Worm (Caenorhabditis elegans) whole organism, midembryonic: Measurements from ENCODE around the gene nsy-7.

Experiments
- T22C8.4 ChIP-seq: fragments of 200-800 bp; sonication (Bioruptor generic); IDR thresholded peaks from 2 replicates; pipeline ENCODE4 v1.3.6; 2022; ENCODE audit warnings: missing genetic modification characterization, missing compliant biosample characterization
- cog-1 ChIP-seq: sonication (generic microtip); optimal IDR thresholded peaks from 2 replicates; lab custom pipeline; 2016; ENCODE audit warnings: missing genetic modification characterization, missing compliant biosample characterization
- flt-1 ChIP-seq: fragments of 200-800 bp; sonication (Bioruptor generic); IDR thresholded peaks from 2 replicates; pipeline ENCODE4 v1.3.6; 2022; ENCODE audit warnings: missing genetic modification characterization, missing compliant biosample characterization
- klf-2 ChIP-seq: fragments of 200-800 bp; sonication (Bioruptor generic); conservative IDR thresholded peaks from 2 replicates; pipeline ENCODE4 v1.3.6; 2022; ENCODE audit warnings: missing genetic modification reagents, missing genetic modification characterization, missing compliant biosample characterization
- med-1 ChIP-seq: sonication (generic microtip); optimal IDR thresholded peaks from 2 replicates; lab custom pipeline; 2017; ENCODE audit warnings: missing genetic modification characterization, mild to moderate bottlenecking, missing compliant biosample characterization, antibody characterized with exemption, missing genetic modification reagents; ENCODE audit not compliant: insufficient read depth
- ref-1 ChIP-seq: fragments of 200-800 bp; sonication (Bioruptor generic); conservative IDR thresholded peaks from 2 replicates; pipeline ENCODE4 v1.3.6; 2022; ENCODE audit warnings: missing genetic modification reagents, missing genetic modification characterization, missing compliant biosample characterization
- tab-1 ChIP-seq: fragments of 200-800 bp; sonication (Bioruptor generic); IDR thresholded peaks from 2 replicates; pipeline ENCODE4 v1.3.6; 2022; ENCODE audit warnings: missing genetic modification characterization, missing compliant biosample characterization
- ztf-23 ChIP-seq: fragments of 200-800 bp; sonication (Bioruptor generic); IDR thresholded peaks from 2 replicates; pipeline ENCODE4 v1.3.6; 2022; ENCODE audit warnings: missing genetic modification reagents, missing genetic modification characterization, missing compliant biosample characterization
- ztf-29 ChIP-seq: fragments of 200-800 bp; sonication (Bioruptor generic); IDR thresholded peaks from 2 replicates; pipeline ENCODE4 v1.3.6; 2022; ENCODE audit warnings: missing genetic modification reagents, missing genetic modification characterization, missing compliant biosample characterization

nsy-7 gene

DNA sequence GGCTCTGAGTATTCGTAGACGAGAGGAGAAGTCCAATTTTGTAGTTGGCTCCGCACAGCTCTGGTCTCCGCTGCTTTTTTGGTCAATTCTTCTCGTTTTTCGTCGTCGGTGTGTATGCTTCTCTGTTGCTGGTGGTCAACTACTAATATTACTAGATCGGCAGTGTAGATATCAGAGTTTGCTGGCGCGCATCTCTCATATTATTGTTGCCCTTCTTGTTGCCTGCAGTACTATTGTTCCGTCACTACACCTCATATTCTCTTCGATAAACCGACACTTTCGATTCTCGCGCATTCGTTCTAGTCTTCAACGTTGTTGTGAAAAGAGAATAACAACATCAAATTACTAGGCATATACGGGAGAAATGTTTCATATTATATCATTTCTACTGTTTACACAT is 6.3 kb downstream of the nsy-7 start:
- TF ChIP-seq T22C8.4 (GFP tag; lab: Robert Waterston, UW) (no peak), ztf-29 (no peak), klf-2 (GFP tag; lab: Robert Waterston, UW) (no peak), med-1 (no peak), ztf-23 (no peak), flt-1 (no peak), cog-1 (tag; lab: Kevin White, UChicago) (no peak), ref-1 (no peak), tab-1 (no peak)

DNA sequence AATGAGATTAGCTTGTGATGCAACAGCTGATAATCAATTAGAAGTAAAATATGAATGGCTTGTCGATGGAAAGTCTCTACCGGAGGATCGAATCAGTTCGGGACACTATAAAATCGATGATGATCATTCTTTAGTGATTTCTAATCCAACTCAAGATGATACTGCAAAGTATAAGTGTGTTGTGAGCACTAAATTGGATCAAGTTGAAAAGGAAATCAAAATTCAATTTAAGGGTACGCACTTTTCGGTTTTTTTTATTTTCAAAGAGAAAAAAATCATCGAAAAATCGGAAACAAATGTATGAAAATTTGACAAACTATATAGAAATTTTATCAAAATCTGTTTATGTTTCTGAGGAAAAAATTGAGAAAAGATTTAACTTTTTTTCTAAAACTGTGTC is 9.9 kb downstream of the nsy-7 start:
- TF ChIP-seq cog-1 (tag; lab: Kevin White, UChicago): no peak
- TF ChIP-seq flt-1: no peak
- TF ChIP-seq ztf-29: no peak
- no peak for TF ChIP-seq T22C8.4 (GFP tag; lab: Robert Waterston, UW)
- no peak for TF ChIP-seq klf-2 (GFP tag; lab: Robert Waterston, UW)
- TF ChIP-seq med-1: no peak
- TF ChIP-seq ref-1: no peak
- no peak for TF ChIP-seq tab-1
- TF ChIP-seq ztf-23: no peak

DNA sequence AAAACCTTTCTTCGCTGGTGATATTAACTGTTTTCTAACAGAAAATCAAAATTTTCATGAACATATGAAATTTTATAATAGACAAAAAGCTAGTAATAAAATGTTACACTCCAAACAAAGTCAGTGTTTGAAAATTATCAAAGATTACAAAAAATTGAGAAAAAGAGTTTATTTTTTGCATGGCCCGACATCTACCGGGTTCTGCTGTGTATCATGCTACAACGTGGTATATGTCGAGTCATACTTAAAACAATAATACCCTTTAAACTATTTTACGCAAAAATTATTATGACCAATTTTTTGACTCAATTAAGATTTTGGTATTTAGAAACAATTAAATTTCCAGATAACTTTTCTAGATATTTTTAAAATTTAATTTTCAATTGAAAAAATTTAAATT is 10.9 kb downstream of the nsy-7 start:
- TF ChIP-seq ztf-29 (no peak), tab-1 (no peak), T22C8.4 (GFP tag; lab: Robert Waterston, UW) (no peak), cog-1 (tag; lab: Kevin White, UChicago) (no peak)

DNA sequence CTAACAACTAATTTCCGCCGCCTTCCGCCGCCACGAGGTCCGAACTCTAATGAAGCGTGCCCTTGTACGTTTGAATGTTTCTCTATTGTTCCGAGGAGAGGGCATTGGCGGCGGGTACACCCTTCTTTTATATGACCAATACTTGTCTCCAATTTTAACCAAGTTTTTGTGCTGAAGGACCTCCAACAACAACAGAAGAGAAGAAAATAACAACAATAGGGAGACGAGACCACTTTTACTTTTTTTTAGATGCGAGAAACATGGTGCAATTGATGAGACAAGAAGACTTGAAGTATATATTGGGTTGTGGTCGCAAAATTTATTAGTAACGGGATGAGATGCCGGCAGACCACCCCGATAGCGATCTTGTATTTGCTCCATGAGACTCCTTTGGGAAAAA is 15.5 kb downstream of the nsy-7 start:
- TF ChIP-seq ref-1 (no peak), flt-1 (no peak), ztf-29 (no peak), klf-2 (GFP tag; lab: Robert Waterston, UW) (no peak), med-1 (no peak), T22C8.4 (GFP tag; lab: Robert Waterston, UW) (no peak), ztf-23 (no peak), tab-1 (no peak), cog-1 (tag; lab: Kevin White, UChicago) (no peak)

DNA sequence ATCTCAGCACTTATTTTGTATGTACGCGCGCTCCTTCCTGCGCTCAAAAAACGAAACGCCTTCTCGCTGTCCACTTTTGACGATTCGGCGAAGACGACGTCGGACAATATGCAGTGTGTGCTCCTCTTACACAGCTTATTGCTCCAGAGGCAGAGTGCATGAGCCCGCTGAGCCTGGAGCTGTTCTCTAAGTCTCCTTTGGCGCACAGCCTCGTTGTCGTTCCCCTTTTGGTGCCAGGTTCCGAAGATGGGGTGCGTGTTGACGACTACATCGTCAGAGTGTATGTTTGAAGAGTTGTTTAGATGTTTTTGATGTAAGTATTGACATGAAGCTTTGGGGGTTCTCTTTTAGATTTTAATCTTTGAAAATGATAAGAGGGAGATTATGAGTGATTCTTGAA is 16.2 kb downstream of the nsy-7 start:
- TF ChIP-seq ref-1: 0 out of 2 replicates have a peak, but pooled peaks have one; percentile 35
- no peak for TF ChIP-seq tab-1

DNA sequence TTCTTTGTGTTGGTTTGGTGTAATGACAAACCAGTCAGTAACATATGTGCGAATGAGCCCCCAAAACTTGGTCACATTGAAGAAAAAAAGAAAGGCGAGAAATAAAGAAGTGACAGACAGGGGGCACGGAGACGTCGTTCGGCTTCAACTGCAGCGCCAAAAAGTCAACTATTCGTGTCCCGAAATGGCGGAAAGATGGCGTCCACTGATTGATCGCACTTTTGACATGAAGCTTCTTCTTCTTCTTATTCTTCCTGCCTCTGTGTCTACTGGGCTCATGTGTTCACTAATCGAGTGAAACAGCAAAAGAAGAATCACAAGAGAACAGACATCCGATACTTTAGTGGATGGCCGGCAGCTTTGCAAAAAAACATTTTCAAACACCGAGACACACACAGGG is 17.3 kb downstream of the nsy-7 start:
- TF ChIP-seq cog-1 (tag; lab: Kevin White, UChicago) (no peak), med-1 (no peak), klf-2 (GFP tag; lab: Robert Waterston, UW) (no peak), T22C8.4 (GFP tag; lab: Robert Waterston, UW) (no peak), ztf-23 (no peak), tab-1 (no peak), ztf-29 (no peak), flt-1 (no peak), ref-1 (no peak)

DNA sequence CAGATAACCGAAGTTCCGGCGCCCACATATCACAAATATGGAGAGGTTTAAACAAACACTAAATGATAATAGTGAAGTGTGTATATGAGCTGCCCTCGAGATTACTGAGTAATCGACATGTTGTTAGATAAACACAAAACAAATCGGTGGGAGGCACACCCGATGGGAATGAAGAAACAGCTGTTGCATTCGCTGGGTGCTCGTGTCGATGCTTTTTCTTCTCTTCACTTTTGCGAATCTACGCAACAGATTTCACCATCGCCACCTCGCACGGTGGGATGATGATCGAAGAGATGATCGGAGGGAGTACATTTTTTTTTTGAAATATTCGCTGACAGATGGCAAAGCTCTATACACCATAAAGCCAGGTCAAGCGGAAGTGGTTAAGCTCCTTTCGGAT is 18.2 kb downstream of the nsy-7 start:
- TF ChIP-seq T22C8.4 (GFP tag; lab: Robert Waterston, UW) (no peak), klf-2 (GFP tag; lab: Robert Waterston, UW) (no peak), med-1 (no peak), ztf-23 (no peak), tab-1 (no peak), flt-1 (no peak), ref-1 (no peak), ztf-29 (no peak), cog-1 (tag; lab: Kevin White, UChicago) (no peak)

DNA sequence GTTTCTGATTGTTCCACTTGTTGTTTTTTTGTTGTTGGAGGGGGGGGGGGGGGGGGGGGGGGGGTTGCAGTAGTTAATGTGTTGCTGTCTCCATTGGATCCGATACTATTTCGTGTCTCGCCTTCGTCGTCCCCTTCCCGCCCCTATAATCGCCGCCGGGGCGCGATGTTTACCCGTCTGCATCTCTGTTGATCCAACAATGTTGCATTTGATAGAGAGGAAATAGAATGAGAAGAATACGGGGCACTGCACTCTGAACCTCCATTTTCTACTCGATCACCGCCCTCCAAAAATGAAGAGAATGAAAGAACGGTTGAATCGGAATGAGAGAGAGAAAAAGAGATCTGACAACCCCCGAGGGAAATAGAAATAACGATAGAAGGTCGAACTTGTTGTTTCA is 18.7 kb downstream of the nsy-7 start:
- TF ChIP-seq flt-1: no peak

DNA sequence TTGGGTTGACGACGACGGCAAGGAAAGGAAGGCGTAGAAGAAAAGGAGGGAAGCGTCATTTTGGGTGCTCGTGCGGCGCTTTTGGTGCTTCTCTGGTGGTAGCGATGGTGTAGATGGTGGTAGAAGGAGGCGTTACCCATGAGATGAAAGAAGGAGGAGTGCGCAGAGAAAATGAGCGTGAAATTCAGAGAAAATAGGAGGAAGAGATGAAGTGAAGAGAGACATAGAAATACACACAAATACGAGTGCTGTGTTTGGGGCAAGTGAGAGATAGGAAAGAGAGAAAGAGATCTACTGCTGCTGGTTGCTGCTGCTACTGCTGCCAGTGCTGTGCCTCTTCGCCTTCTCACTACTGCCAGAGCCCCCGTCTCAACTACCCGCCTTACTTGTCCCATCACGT is 19.9 kb downstream of the nsy-7 start:
- TF ChIP-seq flt-1 (0 out of 2 replicates have a peak, but pooled peaks have one; percentile 20), cog-1 (tag; lab: Kevin White, UChicago) (no peak), klf-2 (GFP tag; lab: Robert Waterston, UW) (no peak), T22C8.4 (GFP tag; lab: Robert Waterston, UW) (no peak), ztf-23 (no peak), ztf-29 (no peak), tab-1 (peak; percentile 26; the same call in 1 of the 2 replicates), med-1 (no peak), ref-1 (no peak)

DNA sequence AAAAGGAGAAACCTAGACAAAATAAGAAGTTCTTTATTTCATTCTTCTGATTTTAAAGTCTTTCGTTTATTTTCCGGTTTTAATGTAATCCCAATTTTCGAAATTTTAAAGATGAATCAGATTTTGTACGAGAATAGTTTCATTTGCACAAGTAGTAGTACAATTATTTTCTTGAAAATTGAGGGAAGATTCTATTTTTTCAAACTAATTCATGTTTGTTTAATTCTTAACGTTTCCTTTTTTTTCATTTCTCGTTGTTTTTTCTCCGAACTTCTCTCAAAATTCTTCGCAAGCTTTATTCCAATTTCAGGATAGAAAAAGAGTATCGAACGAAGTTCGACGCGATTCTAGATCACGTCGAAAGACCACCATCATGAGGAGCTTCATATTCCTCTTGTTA is 24.1 kb downstream of the nsy-7 start, which contains the start of gene sax-7:
Gene sax-7 (plus strand): TSS at position 301 of the 400 bp plus-strand sequence.
- TF ChIP-seq T22C8.4 (GFP tag; lab: Robert Waterston, UW) (no peak), flt-1 (no peak), tab-1 (no peak), klf-2 (GFP tag; lab: Robert Waterston, UW) (no peak), ztf-29 (no peak), cog-1 (tag; lab: Kevin White, UChicago) (no peak), ztf-23 (no peak), med-1 (no peak), ref-1 (no peak)

DNA sequence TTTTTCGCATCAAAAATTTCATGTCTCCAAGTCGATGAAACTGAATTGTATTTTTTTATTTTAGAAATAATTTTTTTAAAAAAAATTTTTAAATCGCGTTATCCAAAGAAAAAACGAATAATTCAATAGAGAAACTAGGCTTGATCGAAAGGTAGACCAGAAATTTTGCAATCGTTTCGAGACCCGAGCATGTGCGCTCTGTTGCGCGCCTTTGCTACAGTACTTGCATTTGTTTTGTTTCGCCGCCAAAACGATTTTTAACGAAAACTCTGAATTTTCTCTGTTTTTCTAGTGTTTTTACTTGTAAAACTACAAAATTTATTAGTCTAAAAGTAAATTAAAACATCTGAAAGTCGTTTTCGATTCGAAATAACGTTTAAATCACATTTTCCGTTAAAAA is 25.2 kb downstream of the nsy-7 start:
- TF ChIP-seq flt-1 (no peak), klf-2 (GFP tag; lab: Robert Waterston, UW) (no peak), ref-1 (no peak), T22C8.4 (GFP tag; lab: Robert Waterston, UW) (no peak), cog-1 (tag; lab: Kevin White, UChicago) (no peak), tab-1 (no peak), med-1 (no peak), ztf-29 (no peak)

DNA sequence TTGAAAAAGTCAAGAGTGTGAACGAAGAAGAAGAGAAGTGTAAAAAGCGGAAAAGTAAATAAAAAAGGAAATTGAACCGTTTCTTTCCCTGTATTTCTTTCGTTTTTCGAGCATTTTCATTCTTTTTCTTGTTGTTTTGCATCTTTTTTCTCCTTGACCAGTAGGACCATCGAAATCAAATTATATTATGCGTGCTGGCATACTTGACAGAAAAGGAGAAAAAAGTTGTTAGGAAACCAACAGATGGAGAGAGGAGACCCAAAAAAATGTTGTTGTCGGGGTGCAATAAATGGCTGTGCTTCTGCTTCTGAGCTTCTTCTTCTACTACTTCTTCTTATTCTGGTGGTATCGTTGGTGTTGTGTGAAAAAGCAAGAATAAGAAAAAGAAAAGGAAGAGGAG is 32.5 kb downstream of the nsy-7 start:
- no peak for TF ChIP-seq cog-1 (tag; lab: Kevin White, UChicago)
- no peak for TF ChIP-seq klf-2 (GFP tag; lab: Robert Waterston, UW)
- no peak for TF ChIP-seq tab-1
- TF ChIP-seq med-1: no peak
- TF ChIP-seq T22C8.4 (GFP tag; lab: Robert Waterston, UW): no peak
- TF ChIP-seq ztf-29: no peak
- no peak for TF ChIP-seq ref-1
- no peak for TF ChIP-seq ztf-23
- no peak for TF ChIP-seq flt-1
